Worm (Caenorhabditis elegans) whole organism, L3 larva: ENCODE measurements around the gene T10G3.3.

ENCODE experiments used
- R02D3.7 ChIP-seq: fragments of 150-350 bp; optimal IDR thresholded peaks from 2 replicates; lab custom pipeline; 2014; ENCODE audit warnings: missing biosample characterization, missing genetic modification characterization
- ZK546.5 ChIP-seq: sonication (generic microtip); optimal IDR thresholded peaks from 2 replicates; lab custom pipeline; 2017; ENCODE audit warnings: missing biosample characterization, missing genetic modification characterization
- aly-2 ChIP-seq: fragments of 150-350 bp; optimal IDR thresholded peaks from 2 replicates; lab custom pipeline; 2014; ENCODE audit warnings: missing biosample characterization, missing genetic modification characterization
- ama-1 ChIP-seq: fragments of 150-350 bp; optimal IDR thresholded peaks from 2 replicates; lab custom pipeline; 2018
- ceh-16 ChIP-seq: sonication (generic microtip); optimal IDR thresholded peaks from 2 replicates; lab custom pipeline; 2017; ENCODE audit warnings: missing biosample characterization, missing genetic modification characterization
- ceh-28 ChIP-seq: fragments of 150-350 bp; optimal IDR thresholded peaks from 2 replicates; lab custom pipeline; 2014; ENCODE audit warnings: missing biosample characterization, missing genetic modification reagents, missing genetic modification characterization
- ceh-82 ChIP-seq: fragments of 150-350 bp; optimal IDR thresholded peaks from 2 replicates; lab custom pipeline; 2014; ENCODE audit warnings: missing biosample characterization, missing genetic modification characterization
- ceh-9 ChIP-seq: sonication (generic microtip); optimal IDR thresholded peaks from 2 replicates; lab custom pipeline; 2018; ENCODE audit warnings: missing biosample characterization, missing genetic modification characterization
- daf-12 ChIP-seq: fragments of 150-350 bp; optimal IDR thresholded peaks from 2 replicates; lab custom pipeline; 2014; ENCODE audit warnings: missing biosample characterization, missing genetic modification reagents, missing genetic modification characterization
- egl-27 ChIP-seq: sonication (generic microtip); optimal IDR thresholded peaks from 4 replicates; lab custom pipeline; 2017; ENCODE audit warnings: missing biosample characterization, missing genetic modification reagents, missing genetic modification characterization
- elt-1 ChIP-seq: fragments of 150-350 bp; optimal IDR thresholded peaks from 2 replicates; lab custom pipeline; 2014; ENCODE audit warnings: missing biosample characterization, missing genetic modification characterization
- elt-2 ChIP-seq: sonication (generic microtip); optimal IDR thresholded peaks from 2 replicates; lab custom pipeline; 2016; ENCODE audit warnings: missing genetic modification reagents, mild to moderate bottlenecking, missing genetic modification characterization, missing compliant biosample characterization
- elt-3 ChIP-seq, 3 experiments: fragments of 150-350 bp in 1 of 3; sonication (generic microtip) in 2 of 3; optimal IDR thresholded peaks; 2 replicates in 2 of 3; 4 replicates in 1 of 3; lab custom pipeline; 2014 to 2017; ENCODE audit warnings: missing biosample characterization in 3 of 3, missing genetic modification characterization in 3 of 3
- eor-1 ChIP-seq, 2 experiments: fragments of 150-350 bp; optimal IDR thresholded peaks; 2 replicates each; lab custom pipeline; 2014 to 2018; ENCODE audit warnings: missing biosample characterization in 2 of 2, missing genetic modification characterization in 2 of 2
- fkh-10 ChIP-seq: sonication (generic microtip); optimal IDR thresholded peaks from 2 replicates; lab custom pipeline; 2017; ENCODE audit warnings: missing biosample characterization, missing genetic modification reagents, missing genetic modification characterization
- fkh-2 ChIP-seq: fragments of 150-350 bp; optimal IDR thresholded peaks from 2 replicates; lab custom pipeline; 2014; ENCODE audit warnings: missing biosample characterization, missing genetic modification reagents, missing genetic modification characterization
- fos-1 ChIP-seq: fragments of 150-350 bp; optimal IDR thresholded peaks from 2 replicates; lab custom pipeline; 2014; ENCODE audit warnings: missing biosample characterization, missing genetic modification characterization
- hmg-11 ChIP-seq: sonication (generic microtip); optimal IDR thresholded peaks from 2 replicates; lab custom pipeline; 2016; ENCODE audit warnings: missing genetic modification characterization, missing compliant biosample characterization
- jun-1 ChIP-seq: fragments of 150-350 bp; optimal IDR thresholded peaks from 2 replicates; lab custom pipeline; 2014; ENCODE audit warnings: missing biosample characterization, missing genetic modification reagents, missing genetic modification characterization
- lin-15B ChIP-seq: fragments of 150-350 bp; optimal IDR thresholded peaks from 2 replicates; lab custom pipeline; 2014; ENCODE audit warnings: missing biosample characterization, missing genetic modification characterization
- lin-39 ChIP-seq: fragments of 150-350 bp; optimal IDR thresholded peaks from 2 replicates; lab custom pipeline; 2018; ENCODE audit warnings: missing biosample characterization, missing genetic modification reagents, missing genetic modification characterization
- lsy-12 ChIP-seq: sonication (generic microtip); optimal IDR thresholded peaks from 2 replicates; lab custom pipeline; 2016; ENCODE audit warnings: mild to moderate bottlenecking, missing genetic modification characterization, missing compliant biosample characterization
- mdl-1 ChIP-seq: fragments of 150-350 bp; optimal IDR thresholded peaks from 2 replicates; lab custom pipeline; 2014; ENCODE audit warnings: missing biosample characterization, missing genetic modification characterization
- mml-1 ChIP-seq: fragments of 150-350 bp; sonication (generic microtip); optimal IDR thresholded peaks from 3 replicates; lab custom pipeline; 2014; ENCODE audit warnings: missing biosample characterization, missing genetic modification characterization
- nfya-1 ChIP-seq: sonication (generic microtip); optimal IDR thresholded peaks from 2 replicates; lab custom pipeline; 2017; ENCODE audit warnings: missing genetic modification characterization, mild to moderate bottlenecking, missing compliant biosample characterization, antibody characterized with exemption, moderate library complexity; ENCODE audit not compliant: insufficient read depth
- nhr-237 ChIP-seq: fragments of 150-350 bp; optimal IDR thresholded peaks from 2 replicates; lab custom pipeline; 2014; ENCODE audit warnings: missing biosample characterization, missing genetic modification characterization
- nhr-43 ChIP-seq: sonication (generic microtip); optimal IDR thresholded peaks from 2 replicates; lab custom pipeline; 2016; ENCODE audit warnings: mild to moderate bottlenecking, missing genetic modification characterization, missing compliant biosample characterization; ENCODE audit not compliant: poor library complexity, severe bottlenecking
- nhr-67 ChIP-seq: fragments of 150-350 bp; optimal IDR thresholded peaks from 2 replicates; lab custom pipeline; 2014; ENCODE audit warnings: missing biosample characterization, missing genetic modification characterization
- nhr-76 ChIP-seq: fragments of 150-350 bp; sonication (generic microtip); optimal IDR thresholded peaks from 5 replicates; lab custom pipeline; 2014; ENCODE audit warnings: missing biosample characterization, missing genetic modification characterization
- pqm-1 ChIP-seq: fragments of 150-350 bp; optimal IDR thresholded peaks from 2 replicates; lab custom pipeline; 2017; ENCODE audit warnings: missing biosample characterization, missing genetic modification characterization, inconsistent platforms
- snpc-4 ChIP-seq: fragments of 150-350 bp; optimal IDR thresholded peaks from 2 replicates; lab custom pipeline; 2014; ENCODE audit warnings: missing biosample characterization, missing genetic modification characterization
- tbx-2 ChIP-seq: sonication (generic microtip); optimal IDR thresholded peaks from 2 replicates; lab custom pipeline; 2016; ENCODE audit warnings: mild to moderate bottlenecking, missing genetic modification characterization, missing compliant biosample characterization
- unc-62 ChIP-seq: fragments of 150-350 bp; sonication (generic microtip); optimal IDR thresholded peaks from 4 replicates; lab custom pipeline; 2014; ENCODE audit warnings: missing biosample characterization, missing genetic modification reagents, missing genetic modification characterization
- ztf-11 ChIP-seq: fragments of 150-350 bp; optimal IDR thresholded peaks from 2 replicates; lab custom pipeline; 2014; ENCODE audit warnings: missing biosample characterization, missing genetic modification characterization
- ztf-4 ChIP-seq: fragments of 150-350 bp; optimal IDR thresholded peaks from 2 replicates; lab custom pipeline; 2014; ENCODE audit warnings: missing biosample characterization, missing genetic modification characterization

Gene T10G3.3

DNA sequence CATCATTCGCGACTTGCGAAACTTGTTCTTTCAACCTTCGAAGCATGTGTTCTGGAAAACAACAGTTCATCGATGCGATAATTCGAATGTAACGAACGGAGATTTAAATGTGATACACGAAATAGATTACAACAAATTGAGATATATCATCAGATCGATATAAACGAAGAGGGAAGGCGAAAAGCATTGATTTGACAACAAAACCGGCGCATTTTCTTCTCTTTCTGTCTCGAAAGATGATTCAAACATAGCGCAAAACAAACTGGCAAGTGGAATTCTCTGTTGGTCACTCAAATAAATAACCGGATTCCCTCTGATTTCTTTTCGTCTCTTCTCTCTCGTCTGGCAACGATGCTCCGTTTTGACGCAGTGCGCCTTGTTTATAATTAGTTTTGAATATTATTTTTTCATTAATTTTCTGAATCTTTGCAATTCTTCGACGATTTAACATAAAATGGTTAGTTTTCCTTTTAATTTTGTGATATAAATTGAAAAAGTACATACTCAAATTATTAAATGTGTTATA lies 7.4 kb upstream of the T10G3.3 start, which contains the start of the genes eea-1 and gut-2 (continued):
- peak; percentile 79 for TF ChIP-seq snpc-4 (tag; lab: Kevin White, UChicago)
- no peak for TF ChIP-seq nhr-67 (tag; lab: Kevin White, UChicago)
- no peak for TF ChIP-seq elt-3 (tag; optimal IDR thresholded peaks at IDR 0.05; lab: Kevin White, UChicago)
- no peak for TF ChIP-seq mdl-1 (tag; lab: Kevin White, UChicago)
- no peak for TF ChIP-seq fkh-2 (tag; lab: Kevin White, UChicago)
- no peak for TF ChIP-seq ZK546.5
- TF ChIP-seq ceh-28: peak; percentile 40
- peak; percentile 74 for TF ChIP-seq hmg-11 (tag; lab: Kevin White, UChicago)
- no peak for TF ChIP-seq eor-1 (tag; optimal IDR thresholded peaks at IDR 0.05; lab: Kevin White, UChicago)
- no peak for TF ChIP-seq nhr-76 (tag; lab: Kevin White, UChicago)
- TF ChIP-seq mml-1 (tag; lab: Kevin White, UChicago): no peak
- TF ChIP-seq nhr-237 (tag; lab: Kevin White, UChicago): no peak
- TF ChIP-seq unc-62 (GFP tag; lab: Kevin White, UChicago): no peak
- no peak for TF ChIP-seq egl-27 (tag; lab: Kevin White, UChicago)
- TF ChIP-seq aly-2 (tag; lab: Kevin White, UChicago): no peak
- TF ChIP-seq pqm-1 (tag; lab: Kevin White, UChicago): no peak
- no peak for TF ChIP-seq daf-12 (tag; lab: Kevin White, UChicago)
- peak; percentile 74 for TF ChIP-seq nhr-43 (tag; lab: Kevin White, UChicago)

ce11 chrV:13488297-13488803 lies 1.6 kb downstream of the T10G3.3 start:
- TF ChIP-seq elt-3 (tag; optimal IDR thresholded peaks at IDR 0.05; lab: Kevin White, UChicago) (peak in 1 of 3 experiments; percentile 30), mml-1 (tag; lab: Kevin White, UChicago) (no peak)

ce11 chrV:13485732-13486131 lies 4.3 kb downstream of the T10G3.3 start:
- no peak for TF ChIP-seq R02D3.7
- no peak for TF ChIP-seq aly-2 (tag; lab: Kevin White, UChicago)
- TF ChIP-seq mml-1 (tag; lab: Kevin White, UChicago): no peak
- TF ChIP-seq jun-1: no peak
- no peak for TF ChIP-seq elt-3 (tag; optimal IDR thresholded peaks at IDR 0.05; lab: Kevin White, UChicago)
- TF ChIP-seq lsy-12: no peak
- TF ChIP-seq fos-1: no peak
- no peak for TF ChIP-seq ZK546.5
- no peak for TF ChIP-seq lin-15B (tag; lab: Kevin White, UChicago)
- TF ChIP-seq ztf-4 (tag; lab: Kevin White, UChicago): no peak
- TF ChIP-seq fkh-2 (tag; lab: Kevin White, UChicago): no peak
- no peak for TF ChIP-seq elt-1 (tag; lab: Kevin White, UChicago)
- no peak for TF ChIP-seq ama-1 (lab: Kevin White, UChicago)
- no peak for TF ChIP-seq elt-2 (tag; lab: Kevin White, UChicago)

DNA sequence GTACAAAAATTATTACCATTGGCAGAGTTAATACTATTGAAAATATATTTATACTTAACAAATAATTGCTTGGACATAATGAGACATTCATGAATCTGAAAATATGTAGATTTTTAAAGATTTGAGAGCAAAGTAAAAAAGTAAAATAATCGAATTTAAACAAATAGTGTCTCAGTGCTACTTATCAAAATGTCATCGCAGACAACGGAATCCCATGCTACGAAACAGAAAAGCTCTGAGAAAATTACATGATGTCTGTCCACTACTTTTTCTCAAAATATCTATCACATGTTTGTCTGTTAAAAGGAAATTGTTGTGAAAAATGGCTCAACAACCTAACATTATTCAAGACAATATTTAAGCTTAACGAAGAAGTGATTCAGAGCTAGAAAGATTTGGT lies 5.7 kb downstream of the T10G3.3 start, which contains the start of gene T10G3.4:
T10G3.4 (minus strand) TSS at position 101 of the 400 bp plus-strand sequence.
- no peak for TF ChIP-seq ceh-16 (tag; lab: Kevin White, UChicago)
- no peak for TF ChIP-seq ztf-4 (tag; lab: Kevin White, UChicago)
- no peak for TF ChIP-seq fkh-10
- TF ChIP-seq lin-39: no peak
- no peak for TF ChIP-seq ztf-11 (tag; lab: Kevin White, UChicago)
- no peak for TF ChIP-seq ceh-9 (tag; lab: Kevin White, UChicago)

- TF ChIP-seq ceh-82 (no peak), nhr-76 (tag; lab: Kevin White, UChicago) (no peak), nfya-1 (tag; lab: Kevin White, UChicago) (no peak), elt-1 (tag; lab: Kevin White, UChicago) (no peak), elt-3 (tag; optimal IDR thresholded peaks at IDR 0.05; lab: Kevin White, UChicago) (no peak), ceh-16 (tag; lab: Kevin White, UChicago) (no peak), tbx-2 (tag; lab: Kevin White, UChicago) (no peak), nhr-43 (tag; lab: Kevin White, UChicago) (no peak)
Observed at ce11 chrV:13479766-13480165, 10.2 kb downstream of the T10G3.3 start, which contains the start of gene T10G3.2. TSS of gene T10G3.2 (minus strand) at chrV:13479866.
